Fruit fly (Drosophila melanogaster) whole organism, embryonic: Measurements from ENCODE around the gene LManIV.

Source experiments
- Asciz ChIP-seq: fragments of 200-800 bp; sonication (Bioruptor generic); optimal IDR thresholded peaks from 2 replicates; lab custom pipeline; 2017; ENCODE audit warnings: missing biosample characterization, mild to moderate bottlenecking, missing genetic modification characterization, missing genetic modification reagents
- Atf6 ChIP-seq: fragments of 200-800 bp; sonication (Bioruptor generic); IDR thresholded peaks from 2 replicates; pipeline ENCODE4 v1.3.6; 2022; ENCODE audit warnings: missing biosample characterization, missing genetic modification characterization
- Bdp1 ChIP-seq: fragments of 200-800 bp; sonication (Bioruptor generic); optimal IDR thresholded peaks from 3 replicates; lab custom pipeline; 2016; ENCODE audit warnings: missing biosample characterization, missing genetic modification characterization
- CG10366 ChIP-seq: fragments of 200-800 bp; sonication (Bioruptor generic); IDR thresholded peaks from 2 replicates; pipeline ENCODE4 v1.3.6; 2022; ENCODE audit warnings: missing biosample characterization, missing genetic modification characterization
- CG10431 ChIP-seq: fragments of 200-800 bp; sonication (Bioruptor generic); optimal IDR thresholded peaks from 3 replicates; lab custom pipeline; 2018; ENCODE audit warnings: missing biosample characterization, mild to moderate bottlenecking, missing genetic modification characterization
- CG11696 ChIP-seq: fragments of 200-800 bp; sonication (Bioruptor generic); IDR thresholded peaks from 2 replicates; pipeline ENCODE4 v1.3.6; 2022; ENCODE audit warnings: missing biosample characterization, missing genetic modification characterization
- CG12104 ChIP-seq: fragments of 200-800 bp; sonication (Bioruptor generic); optimal IDR thresholded peaks from 3 replicates; lab custom pipeline; 2016; ENCODE audit warnings: missing biosample characterization, missing genetic modification characterization
- CG12155 ChIP-seq: fragments of 200-800 bp; sonication (Bioruptor generic); optimal IDR thresholded peaks from 3 replicates; lab custom pipeline; 2016; ENCODE audit warnings: missing biosample characterization, missing genetic modification characterization
- CG12942 ChIP-seq: fragments of 200-800 bp; sonication (Bioruptor generic); optimal IDR thresholded peaks from 3 replicates; lab custom pipeline; 2016; ENCODE audit warnings: missing biosample characterization, missing genetic modification characterization
- CG15479 ChIP-seq: fragments of 200-800 bp; sonication (Bioruptor generic); optimal IDR thresholded peaks from 3 replicates; lab custom pipeline; 2019; ENCODE audit warnings: missing biosample characterization, mild to moderate bottlenecking, missing genetic modification characterization, moderate library complexity
- CG17328 ChIP-seq: fragments of 200-800 bp; sonication (Bioruptor generic); IDR thresholded peaks from 2 replicates; pipeline ENCODE4 v1.3.6; 2022; ENCODE audit warnings: missing biosample characterization, missing genetic modification characterization
- CG17912 ChIP-seq: fragments of 200-800 bp; sonication (Bioruptor generic); optimal IDR thresholded peaks from 2 replicates; lab custom pipeline; 2018; ENCODE audit warnings: missing biosample characterization, mild to moderate bottlenecking, missing genetic modification characterization
- CG1792 ChIP-seq: fragments of 200-800 bp; sonication (Bioruptor generic); optimal IDR thresholded peaks from 2 replicates; lab custom pipeline; 2016; ENCODE audit warnings: missing biosample characterization, missing genetic modification characterization
- CG3065 ChIP-seq: fragments of 200-800 bp; sonication (Bioruptor generic); optimal IDR thresholded peaks from 2 replicates; lab custom pipeline; 2016; ENCODE audit warnings: missing biosample characterization, missing genetic modification characterization
- CG3163 ChIP-seq: fragments of 200-800 bp; sonication (Bioruptor generic); optimal IDR thresholded peaks from 3 replicates; lab custom pipeline; 2016; ENCODE audit warnings: missing biosample characterization, missing genetic modification characterization
- CG34224 ChIP-seq: fragments of 200-800 bp; sonication (Bioruptor generic); IDR thresholded peaks from 3 replicates; pipeline ENCODE4 v1.3.6; 2022; ENCODE audit warnings: missing biosample characterization, missing genetic modification characterization; ENCODE audit not compliant: partially characterized antibody
- CG9727 ChIP-seq: fragments of 200-800 bp; sonication (Bioruptor generic); optimal IDR thresholded peaks from 3 replicates; lab custom pipeline; 2017; ENCODE audit warnings: missing biosample characterization, mild to moderate bottlenecking, missing genetic modification characterization
- D19A ChIP-seq: fragments of 200-800 bp; optimal IDR thresholded peaks from 3 replicates; lab custom pipeline; 2019; ENCODE audit warnings: missing biosample characterization, mild to moderate bottlenecking, missing genetic modification characterization, moderate library complexity
- Deaf1 ChIP-seq: fragments of 200-800 bp; optimal IDR thresholded peaks from 3 replicates; lab custom pipeline; 2019; ENCODE audit warnings: missing biosample characterization, mild to moderate bottlenecking, missing genetic modification characterization, moderate library complexity
- Dek ChIP-seq: fragments of 200-800 bp; sonication (Bioruptor generic); optimal IDR thresholded peaks from 3 replicates; lab custom pipeline; 2019; ENCODE audit warnings: missing biosample characterization, mild to moderate bottlenecking, missing genetic modification characterization, moderate library complexity
- Doc2 ChIP-seq: fragments of 200-800 bp; sonication (Bioruptor generic); IDR thresholded peaks from 2 replicates; pipeline ENCODE4 v1.3.6; 2022; ENCODE audit warnings: missing biosample characterization, missing genetic modification characterization
- Drgx ChIP-seq: fragments of 200-800 bp; sonication (Bioruptor generic); IDR thresholded peaks from 2 replicates; pipeline ENCODE4 v1.3.6; 2022; ENCODE audit warnings: missing biosample characterization, missing genetic modification characterization
- Fer2 ChIP-seq: fragments of 200-800 bp; sonication (Bioruptor generic); optimal IDR thresholded peaks from 2 replicates; lab custom pipeline; 2018; ENCODE audit warnings: missing biosample characterization, mild to moderate bottlenecking, missing genetic modification characterization, moderate library complexity
- HHEX ChIP-seq: fragments of 200-800 bp; sonication (Bioruptor generic); optimal IDR thresholded peaks from 3 replicates; lab custom pipeline; 2017; ENCODE audit warnings: missing biosample characterization, mild to moderate bottlenecking, missing genetic modification characterization, missing genetic modification reagents
- Lhr ChIP-seq: fragments of 200-800 bp; sonication (Bioruptor generic); optimal IDR thresholded peaks from 3 replicates; lab custom pipeline; 2017; ENCODE audit warnings: mild to moderate bottlenecking, missing biosample characterization, missing genetic modification reagents, missing genetic modification characterization
- Mad ChIP-seq: fragments of 200-800 bp; sonication (Bioruptor generic); optimal IDR thresholded peaks from 2 replicates; lab custom pipeline; 2016; ENCODE audit warnings: missing biosample characterization, missing genetic modification characterization
- Myb ChIP-seq: fragments of 200-800 bp; sonication (Bioruptor generic); optimal IDR thresholded peaks from 2 replicates; lab custom pipeline; 2016; ENCODE audit warnings: missing biosample characterization, missing genetic modification characterization
- Oaz ChIP-seq: fragments of 200-800 bp; sonication (Bioruptor generic); IDR thresholded peaks from 2 replicates; pipeline ENCODE4 v1.3.6; 2022; ENCODE audit warnings: missing biosample characterization, missing genetic modification characterization
- Ptx1 ChIP-seq: fragments of 200-800 bp; sonication (Bioruptor generic); IDR thresholded peaks from 2 replicates; pipeline ENCODE4 v1.3.6; 2022; ENCODE audit warnings: missing biosample characterization, missing genetic modification characterization
- Scr ChIP-seq: fragments of 200-800 bp; sonication (Bioruptor generic); IDR thresholded peaks from 2 replicates; pipeline ENCODE4 v1.3.6; 2022; ENCODE audit warnings: missing biosample characterization, missing genetic modification characterization; ENCODE audit not compliant: partially characterized antibody
- Spps ChIP-seq: fragments of 200-800 bp; sonication (Bioruptor generic); optimal IDR thresholded peaks from 2 replicates; lab custom pipeline; 2018; ENCODE audit warnings: missing biosample characterization, mild to moderate bottlenecking, missing genetic modification characterization
- amos ChIP-seq: fragments of 200-800 bp; sonication (Bioruptor generic); IDR thresholded peaks from 2 replicates; pipeline ENCODE4 v1.3.6; 2022; ENCODE audit warnings: missing biosample characterization, missing genetic modification characterization; ENCODE audit not compliant: partially characterized antibody
- bab2 ChIP-seq: fragments of 200-800 bp; sonication (Bioruptor generic); optimal IDR thresholded peaks from 2 replicates; lab custom pipeline; 2016; ENCODE audit warnings: missing biosample characterization, missing genetic modification characterization
- br ChIP-seq: fragments of >200 bp; optimal IDR thresholded peaks from 2 replicates; lab custom pipeline; 2017
- caup ChIP-seq: fragments of 200-800 bp; sonication (Bioruptor generic); optimal IDR thresholded peaks from 3 replicates; lab custom pipeline; 2017; ENCODE audit warnings: missing biosample characterization, mild to moderate bottlenecking, missing genetic modification characterization, moderate library complexity; ENCODE audit not compliant: severe bottlenecking
- crol ChIP-seq: fragments of 200-800 bp; sonication (Bioruptor generic); IDR thresholded peaks from 2 replicates; pipeline ENCODE4 v1.3.6; 2022; ENCODE audit warnings: missing biosample characterization, missing genetic modification characterization
- cwo ChIP-seq: fragments of 200-800 bp; sonication (Bioruptor generic); optimal IDR thresholded peaks from 3 replicates; lab custom pipeline; 2017; ENCODE audit warnings: missing biosample characterization, missing genetic modification characterization, mild to moderate bottlenecking, moderate library complexity, missing genetic modification reagents
- ems ChIP-seq: fragments of 200-800 bp; sonication (Bioruptor generic); optimal IDR thresholded peaks from 3 replicates; lab custom pipeline; 2016; ENCODE audit warnings: missing biosample characterization, missing genetic modification characterization
- fd64A ChIP-seq: fragments of 200-800 bp; sonication (Bioruptor generic); optimal IDR thresholded peaks from 3 replicates; lab custom pipeline; 2018; ENCODE audit warnings: missing biosample characterization, mild to moderate bottlenecking, missing genetic modification characterization
- grau ChIP-seq: fragments of 200-800 bp; optimal IDR thresholded peaks from 3 replicates; lab custom pipeline; 2019; ENCODE audit warnings: missing biosample characterization, mild to moderate bottlenecking, missing genetic modification characterization, moderate library complexity
- hth ChIP-seq: fragments of >200 bp; optimal IDR thresholded peaks from 2 replicates; lab custom pipeline; 2017; ENCODE audit warnings: inconsistent platforms
- knrl ChIP-seq: fragments of 200-800 bp; sonication (Bioruptor generic); IDR thresholded peaks from 3 replicates; pipeline ENCODE4 v1.3.6; 2022; ENCODE audit warnings: missing biosample characterization, missing genetic modification characterization; ENCODE audit not compliant: partially characterized antibody
- mld ChIP-seq: fragments of 200-800 bp; sonication (Bioruptor generic); IDR thresholded peaks from 3 replicates; pipeline ENCODE4 v1.3.6; 2022; ENCODE audit warnings: missing biosample characterization, missing genetic modification characterization; ENCODE audit not compliant: partially characterized antibody
- org-1 ChIP-seq: fragments of 200-800 bp; sonication (Bioruptor generic); optimal IDR thresholded peaks from 2 replicates; lab custom pipeline; 2017; ENCODE audit warnings: missing biosample characterization, missing genetic modification characterization
- pros ChIP-seq: fragments of 200-800 bp; sonication (Bioruptor generic); optimal IDR thresholded peaks from 3 replicates; lab custom pipeline; 2019; ENCODE audit warnings: missing biosample characterization, mild to moderate bottlenecking, missing genetic modification characterization, moderate library complexity
- pum ChIP-seq: fragments of 200-800 bp; sonication (Bioruptor generic); optimal IDR thresholded peaks from 2 replicates; lab custom pipeline; 2016; ENCODE audit warnings: missing biosample characterization, missing genetic modification characterization
- ranshi ChIP-seq: fragments of 200-800 bp; sonication (Bioruptor generic); IDR thresholded peaks from 2 replicates; pipeline ENCODE4 v1.3.6; 2022; ENCODE audit warnings: missing biosample characterization, missing genetic modification characterization
- shn ChIP-seq: fragments of 200-800 bp; sonication (Bioruptor generic); optimal IDR thresholded peaks from 3 replicates; lab custom pipeline; 2016; ENCODE audit warnings: missing biosample characterization, missing genetic modification characterization
- sisA ChIP-seq: fragments of 200-800 bp; sonication (Bioruptor generic); IDR thresholded peaks from 2 replicates; pipeline ENCODE4 v1.3.6; 2022; ENCODE audit warnings: missing biosample characterization, missing genetic modification characterization
- slou ChIP-seq: fragments of 200-800 bp; sonication (Bioruptor generic); optimal IDR thresholded peaks from 3 replicates; lab custom pipeline; 2016; ENCODE audit warnings: missing biosample characterization, missing genetic modification characterization
- tx ChIP-seq: fragments of 200-800 bp; sonication (Bioruptor generic); optimal IDR thresholded peaks from 2 replicates; lab custom pipeline; 2016; ENCODE audit warnings: missing biosample characterization, missing genetic modification characterization
- unpg ChIP-seq: fragments of 200-800 bp; sonication (Bioruptor generic); optimal IDR thresholded peaks from 3 replicates; lab custom pipeline; 2018; ENCODE audit warnings: missing biosample characterization, mild to moderate bottlenecking, missing genetic modification characterization, moderate library complexity

Gene LManIV

dm6 chr2L:8738253-8738665 lies 33.9 kb downstream of the LManIV start (continued):
- TF ChIP-seq CG34224 (GFP tag; lab: Robert Waterston, UW) (no peak), Atf6 (GFP tag; lab: Robert Waterston, UW) (peak; percentile 64), CG17912 (GFP tag; lab: Kevin White, UChicago) (no peak), unpg (peak; percentile 18), CG1792 (GFP tag; lab: Kevin White, UChicago) (no peak), cwo (GFP tag; lab: Kevin White, UChicago) (peak; percentile 68), Dek (tag; lab: Kevin White, UChicago) (peak; percentile 29), Doc2 (no peak), Drgx (GFP tag; lab: Robert Waterston, UW) (0 out of 2 replicates have a peak, but pooled peaks have one; percentile 18), HHEX (GFP tag; lab: Kevin White, UChicago) (peak; percentile 2), CG10431 (no peak), Spps (tag; lab: Kevin White, UChicago) (no peak), shn (GFP tag; lab: Kevin White, UChicago) (peak; percentile 40), Mad (no peak), D19A (tag; lab: Kevin White, UChicago) (peak; percentile 99), ranshi (0 out of 2 replicates have a peak, but pooled peaks have one; percentile 29), Lhr (GFP tag; lab: Kevin White, UChicago) (no peak), crol (GFP tag; lab: Robert Waterston, UW) (no peak), CG17328 (GFP tag; lab: Robert Waterston, UW) (peak; percentile 51), Oaz (no peak), CG3065 (no peak), slou (GFP tag; lab: Kevin White, UChicago) (peak; percentile 0), amos (no peak), Deaf1 (tag; lab: Kevin White, UChicago) (no peak), CG12942 (GFP tag; lab: Kevin White, UChicago) (no peak), Scr (GFP tag; lab: Robert Waterston, UW) (no peak), CG12155 (GFP tag; lab: Kevin White, UChicago) (peak; percentile 25), grau (tag; lab: Kevin White, UChicago) (peak; percentile 50), caup (peak; percentile 72), mld (GFP tag; lab: Robert Waterston, UW) (no peak), CG11696 (peak; percentile 47), br (lab: Kevin White, UChicago) (no peak), tx (peak; percentile 9), org-1 (peak; percentile 28), ems (GFP tag; lab: Kevin White, UChicago) (no peak), CG12104 (GFP tag; lab: Kevin White, UChicago) (no peak), hth (lab: Kevin White, UChicago) (no peak), Asciz (GFP tag; lab: Kevin White, UChicago) (peak; percentile 30), CG15479 (GFP tag; lab: Kevin White, UChicago) (peak; percentile 36), Ptx1 (GFP tag; lab: Robert Waterston, UW) (no peak), pros (GFP tag; lab: Kevin White, UChicago) (no peak), Fer2 (tag; lab: Kevin White, UChicago) (no peak), CG10366 (peak; percentile 58; the same call in 1 of the 2 replicates), Myb (GFP tag; lab: Kevin White, UChicago) (no peak), knrl (no peak), bab2 (peak; percentile 14), CG9727 (GFP tag; lab: Kevin White, UChicago) (peak; percentile 28), sisA (GFP tag; lab: Robert Waterston, UW) (no peak), Bdp1 (GFP tag; lab: Kevin White, UChicago) (no peak), fd64A (GFP tag; lab: Kevin White, UChicago) (no peak), pum (GFP tag; lab: Kevin White, UChicago) (no peak), CG3163 (GFP tag; lab: Kevin White, UChicago) (peak; percentile 26)
